Fruit fly (Drosophila melanogaster): ENCODE results near the gene Trx2.

Gene Trx2

DNA sequence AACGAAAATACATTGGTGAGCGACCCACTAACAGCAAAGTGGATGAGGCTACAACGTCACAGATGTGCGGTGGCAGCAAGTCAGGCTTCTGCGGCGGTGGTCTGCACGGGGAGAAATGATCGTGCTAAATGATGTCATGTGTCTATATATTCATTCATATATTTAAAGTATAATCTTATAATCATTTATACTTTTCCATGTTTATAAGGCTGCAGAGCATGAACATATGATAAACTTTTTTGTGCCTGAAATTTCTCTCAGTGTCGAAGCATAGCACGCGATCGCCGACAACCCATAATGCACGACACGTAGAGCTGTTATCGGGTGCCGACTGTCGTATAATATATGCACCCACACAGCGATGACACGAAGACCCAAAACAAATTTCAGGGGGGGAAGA, 14.6 kb upstream of the Trx2 start (continued):
- no peak for TF ChIP-seq CG11560 (tag; IDR thresholded peaks at IDR 0.05)
- TF ChIP-seq Sry-β (GFP tag; optimal IDR thresholded peaks at IDR 0.05), result no peak
- no peak for TF ChIP-seq Mad (GFP tag; optimal IDR thresholded peaks at IDR 0.05)
- TF ChIP-seq NC2β (GFP tag; optimal IDR thresholded peaks at IDR 0.05), result no peak
- peak; percentile 53 for TF ChIP-seq bcd (GFP tag; optimal IDR thresholded peaks at IDR 0.05)
- TF ChIP-seq Stat92E (GFP tag; optimal IDR thresholded peaks at IDR 0.05), result peak in 1 of 3 experiments; percentile 43
- TF ChIP-seq ato (GFP tag; IDR thresholded peaks at IDR 0.05; ENCODE audit: partially characterized antibody), result no peak
- TF ChIP-seq chm (GFP tag; IDR thresholded peaks at IDR 0.05), result peak; percentile 84
- TF ChIP-seq CG14860 (GFP tag; IDR thresholded peaks at IDR 0.05; ENCODE audit: partially characterized antibody), result no peak
- TF ChIP-seq fd3F (GFP tag; optimal IDR thresholded peaks at IDR 0.05), result no peak
- peak; percentile 67 for TF ChIP-seq Med (GFP tag)
- no peak for TF ChIP-seq CG7745 (tag; optimal IDR thresholded peaks at IDR 0.05)
- TF ChIP-seq psq (GFP tag; optimal IDR thresholded peaks at IDR 0.05), result no peak
- peak; percentile 16 for TF ChIP-seq Asciz (GFP tag; optimal IDR thresholded peaks at IDR 0.05)
- no peak for TF ChIP-seq CG6854 (GFP tag; optimal IDR thresholded peaks at IDR 0.05)
- no peak for TF ChIP-seq CG15514 (GFP tag; optimal IDR thresholded peaks at IDR 0.05)
- TF ChIP-seq pb (GFP tag; optimal IDR thresholded peaks at IDR 0.05), result no peak
- TF ChIP-seq esg (GFP tag; conservative IDR thresholded peaks at IDR 0.05), result peak; percentile 61; the same call in 1 of the 2 replicates
- TF ChIP-seq CG7357 (GFP tag; IDR thresholded peaks at IDR 0.05), result peak; percentile 52; the same call in 1 of the 3 replicates
- no peak for TF ChIP-seq Tbp (GFP tag; optimal IDR thresholded peaks at IDR 0.05)
- peak; percentile 31 for TF ChIP-seq CG18764 (GFP tag; optimal IDR thresholded peaks at IDR 0.05)
- TF ChIP-seq sisA (GFP tag; IDR thresholded peaks at IDR 0.05), result peak; percentile 80
- 0 out of 2 replicates have a peak, but pooled peaks have one; percentile 19 for TF ChIP-seq gsb (GFP tag; IDR thresholded peaks at IDR 0.05)
- TF ChIP-seq so (GFP tag; IDR thresholded peaks at IDR 0.05), result peak; percentile 61; the same call in 1 of the 3 replicates
- TF ChIP-seq HLH54F (GFP tag; optimal IDR thresholded peaks at IDR 0.05), result no peak
- no peak for TF ChIP-seq CG7963 (GFP tag; IDR thresholded peaks at IDR 0.05; ENCODE audit: partially characterized antibody)
- peak; percentile 75 for TF ChIP-seq fd102C (GFP tag; optimal IDR thresholded peaks at IDR 0.05)
- no peak for TF ChIP-seq Dfd (GFP tag; optimal IDR thresholded peaks at IDR 0.05)
- peak; percentile 38; the same call in 1 of the 2 replicates for TF ChIP-seq CG9215 (GFP tag; IDR thresholded peaks at IDR 0.05)
- TF ChIP-seq Ssrp (tag; optimal IDR thresholded peaks at IDR 0.05), result peak; percentile 71
- no peak for TF ChIP-seq CG14965 (GFP tag; optimal IDR thresholded peaks at IDR 0.05; ENCODE audit: borderline replicate concordance)
- TF ChIP-seq Nf-YC (tag; optimal IDR thresholded peaks at IDR 0.05), result no peak
- no peak for TF ChIP-seq mam (GFP tag; optimal IDR thresholded peaks at IDR 0.05)
- peak; percentile 68 for TF ChIP-seq twi (tag; optimal IDR thresholded peaks at IDR 0.05)
- no peak for TF ChIP-seq sd (tag; optimal IDR thresholded peaks at IDR 0.05)
- peak; percentile 58 for TF ChIP-seq CG30403 (GFP tag; optimal IDR thresholded peaks at IDR 0.05)
- no peak for TF ChIP-seq sqz (GFP tag; optimal IDR thresholded peaks at IDR 0.05)
- peak; percentile 61 for TF ChIP-seq CG10209 (GFP tag; optimal IDR thresholded peaks at IDR 0.05)
- TF ChIP-seq CG9609 (GFP tag; optimal IDR thresholded peaks at IDR 0.05), result no peak
- no peak for TF ChIP-seq Myb (GFP tag; optimal IDR thresholded peaks at IDR 0.05)
- no peak for TF ChIP-seq hb (GFP tag; IDR thresholded peaks at IDR 0.05; ENCODE audit: partially characterized antibody)
- no peak for TF ChIP-seq cg (GFP tag; optimal IDR thresholded peaks at IDR 0.05)
- TF ChIP-seq kah (GFP tag; optimal IDR thresholded peaks at IDR 0.05), result peak; percentile 2
- peak; percentile 92 for TF ChIP-seq dmrt11E (tag; optimal IDR thresholded peaks at IDR 0.05)
- TF ChIP-seq Kr (GFP tag; optimal IDR thresholded peaks at IDR 0.05), result no peak
- peak; percentile 2 for TF ChIP-seq scrt (GFP tag; optimal IDR thresholded peaks at IDR 0.05)
- TF ChIP-seq CG14050 (GFP tag; IDR thresholded peaks at IDR 0.05), result peak; percentile 59; the same call in 2 of the 3 replicates
- peak; percentile 14 for TF ChIP-seq CG16863 (GFP tag; optimal IDR thresholded peaks at IDR 0.05)
- TF ChIP-seq CG43689 (GFP tag; IDR thresholded peaks at IDR 0.05), result no peak
- peak; percentile 55 for TF ChIP-seq Hr3 (GFP tag; optimal IDR thresholded peaks at IDR 0.05)
